Fruit fly (Drosophila melanogaster) whole organism, adult: Measurements from ENCODE around the gene Kr-h2.

ENCODE experiments used
- CG11617 ChIP-seq: fragments of 200-800 bp; sonication (Bioruptor generic); optimal IDR thresholded peaks from 2 replicates; lab custom pipeline; 2017; ENCODE audit warnings: mild to moderate bottlenecking, missing biosample characterization, missing genetic modification reagents, missing genetic modification characterization
- CG12768 ChIP-seq: fragments of 200-800 bp; sonication (Bioruptor generic); optimal IDR thresholded peaks from 2 replicates; lab custom pipeline; 2017; ENCODE audit warnings: missing biosample characterization, missing genetic modification characterization, mild to moderate bottlenecking, moderate library complexity, missing genetic modification reagents
- CG14711 ChIP-seq: fragments of 200-800 bp; sonication (Bioruptor generic); optimal IDR thresholded peaks from 2 replicates; lab custom pipeline; 2018; ENCODE audit warnings: missing biosample characterization, mild to moderate bottlenecking, missing genetic modification characterization, moderate library complexity
- CG1620 ChIP-seq: fragments of 200-800 bp; sonication (Bioruptor generic); optimal IDR thresholded peaks from 2 replicates; lab custom pipeline; 2016; ENCODE audit warnings: missing biosample characterization, missing genetic modification characterization
- CG33017 ChIP-seq: fragments of 200-800 bp; sonication (Bioruptor generic); optimal IDR thresholded peaks from 2 replicates; lab custom pipeline; 2018; ENCODE audit warnings: missing biosample characterization, mild to moderate bottlenecking, missing genetic modification characterization, moderate library complexity
- CG5204 ChIP-seq: fragments of 200-800 bp; sonication (Bioruptor generic); optimal IDR thresholded peaks from 2 replicates; lab custom pipeline; 2016; ENCODE audit warnings: missing biosample characterization, missing genetic modification characterization
- CG7045 ChIP-seq: fragments of 200-800 bp; sonication (Bioruptor generic); optimal IDR thresholded peaks from 2 replicates; lab custom pipeline; 2017; ENCODE audit warnings: missing biosample characterization, mild to moderate bottlenecking, missing genetic modification characterization
- CG7101 ChIP-seq: fragments of 200-800 bp; sonication (Bioruptor generic); optimal IDR thresholded peaks from 2 replicates; lab custom pipeline; 2018; ENCODE audit warnings: missing biosample characterization, mild to moderate bottlenecking, missing genetic modification characterization, moderate library complexity
- Clk ChIP-seq: fragments of 200-800 bp; sonication (Bioruptor generic); optimal IDR thresholded peaks from 2 replicates; lab custom pipeline; 2017; ENCODE audit warnings: missing biosample characterization, missing genetic modification characterization
- Crg-1 ChIP-seq: fragments of 200-800 bp; sonication (Bioruptor generic); optimal IDR thresholded peaks from 2 replicates; lab custom pipeline; 2016; ENCODE audit warnings: missing biosample characterization, missing genetic modification characterization
- Hr96 ChIP-seq: fragments of 200-800 bp; sonication (Bioruptor generic); optimal IDR thresholded peaks from 2 replicates; lab custom pipeline; 2016; ENCODE audit warnings: missing biosample characterization, missing genetic modification characterization
- Mnt ChIP-seq: fragments of 200-800 bp; sonication (Bioruptor generic); optimal IDR thresholded peaks from 2 replicates; lab custom pipeline; 2016; ENCODE audit warnings: missing biosample characterization, mild to moderate bottlenecking, missing genetic modification characterization
- bab1 ChIP-seq: fragments of 200-800 bp; sonication (Bioruptor generic); optimal IDR thresholded peaks from 3 replicates; lab custom pipeline; 2019; ENCODE audit warnings: missing biosample characterization, mild to moderate bottlenecking, missing genetic modification characterization, moderate library complexity
- cic ChIP-seq: fragments of 200-800 bp; sonication (Bioruptor generic); optimal IDR thresholded peaks from 2 replicates; lab custom pipeline; 2017; ENCODE audit warnings: missing biosample characterization, mild to moderate bottlenecking, missing genetic modification characterization, moderate library complexity
- cnc ChIP-seq, 2 experiments: fragments of >200 bp; optimal IDR thresholded peaks; 2 replicates each; lab custom pipeline; 2017
- kay ChIP-seq: fragments of 200-800 bp; sonication (Bioruptor generic); peaks from one replicate; lab custom pipeline; 2016; ENCODE audit warnings: missing biosample characterization, missing genetic modification characterization, borderline replicate concordance
- ovo ChIP-seq: fragments of 200-800 bp; sonication (Bioruptor generic); optimal IDR thresholded peaks from 2 replicates; lab custom pipeline; 2016; ENCODE audit warnings: missing biosample characterization, missing genetic modification characterization
- pad ChIP-seq: fragments of 200-800 bp; sonication (Bioruptor generic); optimal IDR thresholded peaks from 3 replicates; lab custom pipeline; 2017; ENCODE audit warnings: missing biosample characterization, missing genetic modification characterization, mild to moderate bottlenecking, moderate library complexity, missing genetic modification reagents
- tj ChIP-seq: fragments of 200-800 bp; sonication (Bioruptor generic); optimal IDR thresholded peaks from 3 replicates; lab custom pipeline; 2017; ENCODE audit warnings: missing biosample characterization, mild to moderate bottlenecking, missing genetic modification characterization, moderate library complexity
- toe ChIP-seq: fragments of 200-800 bp; sonication (Bioruptor generic); optimal IDR thresholded peaks from 2 replicates; lab custom pipeline; 2016; ENCODE audit warnings: missing biosample characterization, missing genetic modification characterization

Kr-h2 gene

DNA sequence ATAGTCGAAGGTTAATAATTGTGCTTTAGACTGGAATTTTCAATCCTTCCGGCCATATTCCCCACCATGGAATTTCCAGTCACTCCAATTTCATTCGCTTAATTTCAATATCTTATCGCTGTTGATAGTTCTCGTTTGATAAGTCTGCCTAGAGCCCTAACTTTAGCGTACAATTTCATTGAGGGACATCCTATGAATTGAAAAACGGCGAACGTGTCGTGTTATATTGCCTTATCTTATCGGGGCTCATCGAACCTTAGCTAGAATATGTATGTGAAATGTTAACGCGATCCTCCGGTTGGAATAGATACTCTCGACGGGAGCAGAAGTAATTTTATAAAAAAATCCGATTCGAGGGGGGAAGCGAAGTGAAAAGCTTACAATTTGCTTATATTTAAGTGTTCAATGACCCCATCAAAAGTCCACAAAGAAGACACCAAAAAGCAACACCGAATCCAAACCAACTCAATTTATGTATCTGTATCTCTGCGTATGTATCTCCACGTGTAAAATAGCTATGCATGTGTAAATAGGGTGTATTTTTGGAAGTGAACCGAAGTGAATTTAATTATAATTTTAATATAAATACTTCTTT is 18.9 kb downstream of the Kr-h2 start:
- TF ChIP-seq cnc (optimal IDR thresholded peaks at IDR 0.05; lab: Kevin White, UChicago) (no peak), CG5204 (GFP tag; lab: Kevin White, UChicago) (no peak), cic (GFP tag; lab: Kevin White, UChicago) (peak; percentile 99)

DNA sequence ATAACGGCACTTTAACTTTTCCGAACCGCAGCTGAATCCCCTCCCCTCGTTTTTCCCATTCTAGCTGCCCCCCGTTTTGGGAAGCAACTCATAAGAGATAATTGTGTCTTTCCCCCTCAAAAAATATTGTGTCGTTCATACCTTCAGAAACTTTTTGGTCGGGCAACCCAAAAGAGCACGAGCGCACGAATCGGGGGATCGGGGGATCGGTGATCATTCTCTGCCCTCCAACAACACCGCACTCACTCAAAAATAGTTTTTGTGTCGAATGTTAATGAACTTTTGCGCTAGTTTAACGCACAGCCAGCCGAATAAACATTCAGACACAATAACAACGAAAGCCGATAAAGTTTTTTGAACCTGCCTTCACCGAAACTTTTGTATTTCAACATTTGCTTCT is 19.6 kb downstream of the Kr-h2 start:
- TF ChIP-seq CG7101 (no peak), tj (GFP tag; lab: Kevin White, UChicago) (no peak), ovo (GFP tag; lab: Kevin White, UChicago) (no peak), CG11617 (no peak), CG14711 (tag; lab: Kevin White, UChicago) (no peak), Crg-1 (GFP tag; lab: Kevin White, UChicago) (no peak), cnc (optimal IDR thresholded peaks at IDR 0.05; lab: Kevin White, UChicago) (no peak), bab1 (no peak), CG33017 (tag; lab: Kevin White, UChicago) (no peak), CG7045 (GFP tag; lab: Kevin White, UChicago) (no peak), kay (GFP tag; lab: Kevin White, UChicago) (no peak), Mnt (no peak), Clk (GFP tag; lab: Kevin White, UChicago) (no peak), Hr96 (GFP tag; lab: Kevin White, UChicago) (no peak), toe (GFP tag; lab: Kevin White, UChicago) (no peak), CG12768 (GFP tag; lab: Kevin White, UChicago) (no peak), pad (GFP tag; lab: Kevin White, UChicago) (no peak), CG1620 (GFP tag; lab: Kevin White, UChicago) (no peak), CG5204 (GFP tag; lab: Kevin White, UChicago) (no peak)

DNA sequence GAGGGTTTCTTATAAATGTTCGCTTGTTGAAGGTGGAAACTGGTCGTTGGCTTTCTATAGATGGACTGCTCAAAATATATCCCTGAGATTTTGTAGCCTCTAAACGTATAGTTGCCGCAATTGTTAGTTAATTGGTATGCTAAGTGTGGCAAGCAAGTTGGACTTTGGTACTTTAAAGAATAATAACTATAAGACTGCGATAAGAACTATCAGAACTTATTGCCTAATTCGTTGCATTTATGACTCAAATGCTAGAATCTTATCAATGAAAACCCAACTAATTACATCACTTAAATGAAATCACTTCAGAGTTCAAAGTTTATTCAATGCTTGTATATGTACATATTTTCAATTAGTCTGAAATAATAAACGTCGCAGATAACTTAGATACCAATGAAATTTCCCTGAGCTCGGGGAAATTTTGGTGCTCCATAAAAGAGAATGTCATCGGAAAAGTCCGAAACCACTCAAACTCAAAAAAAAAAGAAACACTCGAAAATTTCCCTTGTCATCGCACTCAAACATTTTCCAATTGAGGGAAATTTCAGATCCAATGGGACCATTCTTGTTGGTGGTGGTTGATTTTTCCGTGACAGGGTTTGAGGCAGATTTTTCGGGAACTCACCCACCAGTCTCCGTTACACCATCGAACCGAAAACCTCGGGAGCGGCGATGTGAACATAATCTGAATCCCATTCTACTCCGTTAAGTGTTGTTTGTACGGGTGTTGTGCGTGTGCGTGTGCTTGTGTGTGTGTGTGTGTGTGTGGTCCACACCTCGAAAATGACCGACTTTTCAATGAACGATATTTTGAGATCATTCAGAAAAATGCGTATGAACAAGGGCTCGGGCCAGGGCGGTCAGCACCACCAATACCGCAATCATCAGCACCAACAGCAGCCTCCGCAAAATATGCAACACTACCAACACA is 20.3 kb downstream of the Kr-h2 start, which contains the start of gene CG45075:
Gene CG45075 (plus strand): TSS at position 627 of the 931 bp plus-strand sequence.
- TF ChIP-seq kay (GFP tag; lab: Kevin White, UChicago) (peak; percentile 88), CG5204 (GFP tag; lab: Kevin White, UChicago) (no peak)

DNA sequence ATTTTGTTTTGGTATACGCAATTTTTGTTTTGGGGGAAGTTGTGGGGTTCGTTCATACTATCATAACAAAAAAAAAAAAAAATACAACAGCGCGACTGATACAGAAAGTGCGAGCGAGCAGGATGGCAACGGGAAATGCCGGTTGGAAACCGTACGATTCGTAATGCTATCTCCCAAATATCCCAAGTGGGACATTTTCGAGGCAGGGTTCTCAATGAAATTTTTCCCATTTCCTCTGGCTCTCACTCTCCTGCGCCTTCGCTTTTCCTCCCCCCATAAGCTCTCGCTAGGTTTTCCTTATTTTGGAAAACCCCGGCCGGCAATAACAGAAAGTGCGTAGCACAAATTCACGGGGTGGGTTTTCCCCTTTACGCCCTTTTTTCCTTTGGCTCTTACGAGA is 21.5 kb downstream of the Kr-h2 start:
- TF ChIP-seq CG5204 (GFP tag; lab: Kevin White, UChicago) = no peak

DNA sequence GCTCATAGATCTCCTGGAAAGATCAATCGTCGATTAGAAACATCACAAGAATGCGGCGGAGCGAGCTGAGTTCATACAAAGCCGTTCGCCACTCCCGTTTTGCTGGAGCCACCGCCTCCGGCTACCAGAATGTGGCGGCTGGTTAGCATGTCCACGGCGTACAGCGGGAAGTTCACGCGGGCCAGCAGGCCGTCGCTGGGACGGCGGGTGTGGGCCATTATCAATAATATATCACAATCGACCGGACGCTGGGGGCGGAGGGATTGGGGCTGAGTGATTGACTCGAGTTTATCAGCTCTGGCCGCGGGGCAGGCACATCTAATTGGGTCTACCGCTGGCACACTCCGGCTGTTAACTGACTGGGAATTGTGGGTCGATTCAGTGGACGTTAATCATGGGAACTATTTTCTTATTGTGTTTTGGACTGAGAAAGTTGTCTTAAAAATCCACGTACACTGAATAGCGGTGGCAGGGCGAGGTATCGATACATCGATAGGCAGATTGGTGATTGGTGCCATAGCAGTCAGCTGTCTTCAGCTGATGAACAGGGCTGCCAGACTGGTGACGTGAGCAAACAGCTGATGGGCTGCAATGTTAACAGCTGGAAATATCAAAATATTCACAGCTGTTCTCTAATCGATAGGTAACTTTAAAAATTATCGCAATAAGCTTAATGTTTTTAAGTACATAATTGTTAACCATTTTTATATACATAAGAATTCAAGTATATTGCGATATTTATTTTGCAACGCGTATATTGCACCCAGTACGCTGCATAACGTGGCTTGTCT is 27.9 kb downstream of the Kr-h2 start, which contains the start of gene CG9175:
Gene CG9175 (minus strand): TSS at position 488 of the 791 bp plus-strand sequence.
- TF ChIP-seq ovo (GFP tag; lab: Kevin White, UChicago) (peak; percentile 29), cic (GFP tag; lab: Kevin White, UChicago) (peak; percentile 73), Hr96 (GFP tag; lab: Kevin White, UChicago) (no peak), CG5204 (GFP tag; lab: Kevin White, UChicago) (no peak), CG33017 (tag; lab: Kevin White, UChicago) (peak; percentile 48), bab1 (peak; percentile 87), CG1620 (GFP tag; lab: Kevin White, UChicago) (peak; percentile 52), Mnt (peak; percentile 65), CG11617 (peak; percentile 36), CG7101 (peak; percentile 10), tj (GFP tag; lab: Kevin White, UChicago) (no peak)

DNA sequence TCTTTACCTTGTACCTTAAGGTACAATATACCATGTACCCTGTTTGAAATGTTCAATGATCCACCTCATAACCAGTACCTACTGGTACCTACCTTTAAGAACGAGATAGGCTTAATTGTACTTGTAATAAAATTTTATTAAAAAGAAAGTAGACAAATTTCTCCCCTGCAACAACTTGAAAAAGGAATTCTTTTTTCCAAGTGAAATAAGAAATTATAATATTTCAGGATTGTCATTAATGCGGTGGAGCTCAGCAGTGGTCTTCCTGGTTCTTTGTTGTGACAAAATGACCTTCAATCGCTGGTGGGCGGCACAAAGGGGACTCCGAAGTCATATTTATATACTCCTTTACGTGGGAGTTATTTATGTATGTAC is 28.5 kb downstream of the Kr-h2 start:
- peak; percentile 81 for TF ChIP-seq kay (GFP tag; lab: Kevin White, UChicago)
- no peak for TF ChIP-seq tj (GFP tag; lab: Kevin White, UChicago)

DNA sequence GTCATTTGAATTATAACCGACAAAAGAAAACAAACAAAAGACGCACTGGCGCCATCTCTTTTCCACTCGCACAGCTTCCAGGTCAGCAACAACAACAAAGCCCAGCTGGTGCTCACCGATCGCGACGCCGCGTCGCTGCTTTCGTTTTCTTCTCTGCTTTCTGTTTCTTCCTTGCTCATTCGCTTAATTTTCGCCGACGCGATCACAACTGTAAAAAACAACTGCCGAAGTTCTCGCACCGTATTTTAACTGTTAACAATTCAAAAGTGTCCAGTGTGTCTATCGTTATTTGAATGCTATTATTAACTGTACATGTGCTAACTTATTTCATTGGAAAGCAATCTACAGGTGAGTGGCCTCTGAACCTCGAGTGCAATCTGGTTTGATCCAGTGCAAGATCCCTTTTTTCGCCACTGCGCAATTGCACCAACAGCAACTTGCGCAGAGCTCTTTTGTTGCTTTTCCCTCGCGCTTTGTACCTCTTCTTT is 29.5 kb downstream of the Kr-h2 start, which contains the start of gene stai:
Gene stai (plus strand): TSS at position 176 of the 488 bp plus-strand sequence.
- TF ChIP-seq toe (GFP tag; lab: Kevin White, UChicago) (no peak), CG14711 (tag; lab: Kevin White, UChicago) (no peak), CG7101 (no peak), ovo (GFP tag; lab: Kevin White, UChicago) (peak; percentile 51), kay (GFP tag; lab: Kevin White, UChicago) (no peak), Mnt (no peak), Hr96 (GFP tag; lab: Kevin White, UChicago) (no peak), bab1 (peak; percentile 26), CG12768 (GFP tag; lab: Kevin White, UChicago) (no peak), cnc (optimal IDR thresholded peaks at IDR 0.05; lab: Kevin White, UChicago) (no peak), CG11617 (no peak), pad (GFP tag; lab: Kevin White, UChicago) (no peak), CG7045 (GFP tag; lab: Kevin White, UChicago) (no peak), tj (GFP tag; lab: Kevin White, UChicago) (peak; percentile 84), cic (GFP tag; lab: Kevin White, UChicago) (no peak), CG33017 (tag; lab: Kevin White, UChicago) (no peak)
